Worm (Caenorhabditis elegans) whole organism, L4/young adult: ENCODE results near the gene Y110A2AL.4.

ENCODE experiments used
- W03F9.2 ChIP-seq: fragments of 150-350 bp; optimal IDR thresholded peaks from 2 replicates; lab custom pipeline; 2014; ENCODE audit warnings: missing biosample characterization, missing genetic modification characterization
- dao-5 ChIP-seq: sonication (generic microtip); optimal IDR thresholded peaks from 2 replicates; lab custom pipeline; 2016; ENCODE audit warnings: missing genotype, missing genetic modification characterization, moderate library complexity, missing compliant biosample characterization
- him-1 ChIP-seq: sonication (generic microtip); optimal IDR thresholded peaks from 2 replicates; lab custom pipeline; 2016; ENCODE audit warnings: missing genotype, missing genetic modification reagents, missing genetic modification characterization, missing compliant biosample characterization

Y110A2AL.4 gene

DNA sequence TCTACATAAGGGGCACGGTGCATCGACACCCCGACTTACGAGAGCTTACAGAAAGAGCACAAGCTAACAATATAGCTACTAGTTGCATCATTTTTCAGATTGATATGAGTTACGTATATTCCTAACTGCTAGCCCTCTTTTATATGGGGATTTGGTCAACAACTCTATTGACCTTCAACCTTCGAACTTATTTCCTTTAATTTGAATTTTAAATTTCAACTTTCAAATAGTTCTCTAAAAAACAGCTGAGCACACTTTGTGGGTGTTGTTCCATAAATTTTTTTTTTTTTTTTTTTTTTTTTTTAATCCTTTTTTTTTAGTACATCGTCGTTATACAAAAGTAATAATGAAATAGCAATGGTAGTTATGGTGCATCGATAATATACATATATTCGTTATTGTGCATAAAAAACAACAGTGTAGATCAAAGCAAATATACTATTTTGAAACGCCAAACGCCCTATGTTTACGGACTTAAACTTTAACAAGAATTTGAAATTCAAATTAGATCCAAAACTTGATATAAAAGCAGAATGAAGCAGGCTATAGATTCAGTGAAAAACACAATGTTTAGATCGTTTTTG is 27.5 kb downstream of the Y110A2AL.4 start, which contains the start of the genes Y110A2AL.9 and Y110A2AL.3:
Gene Y110A2AL.9 (minus strand): TSS at position 101 of the 584 bp plus-strand sequence.
Gene Y110A2AL.3 (plus strand): TSS at position 534 of the 584 bp plus-strand sequence.
- TF ChIP-seq W03F9.2 (tag; lab: Kevin White, UChicago) (no peak), dao-5 (no peak), him-1 (tag; lab: Kevin White, UChicago) (no peak)

ce11 chrII:2867701-2868100 is 28.6 kb downstream of the Y110A2AL.4 start, which contains the start of gene Y110A2AL.2:
Gene Y110A2AL.2, plus strand, starts transcription at chrII:2868001.
- TF ChIP-seq him-1 (tag; lab: Kevin White, UChicago), result no peak
- no peak for TF ChIP-seq dao-5

- TF ChIP-seq W03F9.2 (tag; lab: Kevin White, UChicago), result no peak
- TF ChIP-seq him-1 (tag; lab: Kevin White, UChicago), result no peak
- no peak for TF ChIP-seq dao-5
These were observed 32.7 kb downstream of the Y110A2AL.4 start, which contains the start of gene Y110A2AL.10 for ce11 chrII:2871816-2872215. Gene Y110A2AL.10, minus strand, starts transcription at chrII:2871916.

DNA sequence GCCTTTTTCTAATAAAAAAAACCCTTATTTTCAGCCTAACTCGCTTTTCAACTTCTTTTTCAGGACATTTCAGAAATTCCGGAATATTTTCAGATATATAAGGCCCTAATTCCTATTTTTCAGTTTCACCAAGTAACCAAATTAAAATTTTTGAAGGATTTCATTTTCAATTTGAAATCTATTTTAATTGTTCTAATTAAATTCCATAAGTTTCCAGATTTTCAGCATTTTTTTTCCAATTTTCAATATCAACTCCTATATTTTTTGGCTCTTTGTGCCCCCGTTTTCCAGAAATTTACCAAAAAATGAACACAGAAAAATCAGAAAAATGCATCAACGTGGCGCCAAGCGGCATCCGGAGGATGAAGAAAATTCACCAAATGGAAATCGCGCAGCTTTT is 35.7 kb downstream of the Y110A2AL.4 start, which contains the start of gene Y110A2AL.1:
Gene Y110A2AL.1 (plus strand): TSS at position 301 of the 400 bp plus-strand sequence.
- TF ChIP-seq him-1 (tag; lab: Kevin White, UChicago), result no peak
- TF ChIP-seq dao-5, result no peak
- no peak for TF ChIP-seq W03F9.2 (tag; lab: Kevin White, UChicago)

DNA sequence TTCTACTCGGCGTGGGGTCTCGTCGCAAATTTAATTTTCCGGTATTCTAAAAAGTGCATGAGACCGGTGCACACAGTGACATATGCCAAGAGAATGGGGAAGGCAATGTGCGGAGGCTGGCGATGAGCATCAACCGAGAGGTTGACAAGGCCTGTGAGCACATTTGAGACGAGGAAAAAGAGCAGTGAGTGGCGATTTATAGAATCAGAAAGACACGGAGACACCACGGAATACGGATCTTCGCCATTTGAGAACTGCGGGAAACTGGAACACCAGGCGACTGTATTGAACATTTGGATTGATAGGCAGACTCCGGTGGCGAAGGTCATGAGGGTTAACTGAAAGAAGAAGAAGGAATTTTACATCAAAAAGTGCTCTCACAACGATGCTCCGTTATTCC is 39.8 kb downstream of the Y110A2AL.4 start:
- TF ChIP-seq him-1 (tag; lab: Kevin White, UChicago) (no peak), W03F9.2 (tag; lab: Kevin White, UChicago) (no peak), dao-5 (no peak)

- no peak for TF ChIP-seq dao-5
- TF ChIP-seq W03F9.2 (tag; lab: Kevin White, UChicago), result no peak
- no peak for TF ChIP-seq him-1 (tag; lab: Kevin White, UChicago)
These were observed 42.0 kb downstream of the Y110A2AL.4 start for ce11 chrII:2881088-2881487.

ce11 chrII:2884810-2885209 is 45.7 kb downstream of the Y110A2AL.4 start, which contains the start of gene pigw-1:
Gene pigw-1, minus strand, starts transcription at chrII:2884910.
- no peak for TF ChIP-seq him-1 (tag; lab: Kevin White, UChicago)
- no peak for TF ChIP-seq dao-5
- TF ChIP-seq W03F9.2 (tag; lab: Kevin White, UChicago), result no peak

DNA sequence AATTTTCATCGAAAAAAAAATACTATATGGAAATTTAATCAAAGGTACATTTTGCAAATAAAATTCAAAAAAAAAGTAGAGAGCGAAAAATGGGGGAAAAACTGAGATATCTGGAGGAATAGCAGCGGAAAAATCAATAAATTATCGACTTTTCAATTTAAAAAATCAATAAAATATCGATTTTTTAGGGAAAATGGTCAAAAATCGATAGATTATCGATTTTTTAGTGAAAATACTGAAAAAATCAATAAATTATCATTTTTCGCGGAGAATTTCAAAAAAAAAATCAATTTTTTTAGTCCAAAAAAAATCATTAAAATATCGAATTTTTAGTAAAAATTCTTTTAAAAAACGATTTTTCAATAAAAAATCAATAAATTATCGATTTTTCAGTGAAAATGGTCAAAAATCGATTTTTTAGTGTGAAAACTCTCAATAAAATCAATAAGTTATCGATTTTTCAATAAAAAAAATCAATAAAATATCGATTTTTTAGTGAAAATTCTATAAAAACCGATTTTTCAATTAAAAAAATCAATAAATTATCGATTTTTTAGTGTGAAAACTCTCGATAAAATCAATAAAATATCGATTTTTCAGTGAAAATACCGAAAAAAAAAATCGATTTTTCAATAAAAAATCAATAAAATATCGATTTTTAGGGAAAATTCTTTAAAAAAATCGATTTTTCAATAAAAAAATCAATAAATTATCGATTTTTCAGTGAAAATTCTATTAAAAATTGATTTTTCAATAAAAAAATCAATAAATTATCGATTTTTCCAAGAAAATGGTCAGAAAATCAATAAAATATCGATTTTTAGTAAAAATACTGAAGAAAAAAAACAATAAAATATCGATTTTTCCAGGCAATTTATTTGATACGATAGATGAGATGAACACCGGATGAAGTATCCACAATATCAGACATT is 46.7 kb downstream of the Y110A2AL.4 start:
- no peak for TF ChIP-seq W03F9.2 (tag; lab: Kevin White, UChicago)
- TF ChIP-seq him-1 (tag; lab: Kevin White, UChicago), result no peak
- TF ChIP-seq dao-5, result no peak

DNA sequence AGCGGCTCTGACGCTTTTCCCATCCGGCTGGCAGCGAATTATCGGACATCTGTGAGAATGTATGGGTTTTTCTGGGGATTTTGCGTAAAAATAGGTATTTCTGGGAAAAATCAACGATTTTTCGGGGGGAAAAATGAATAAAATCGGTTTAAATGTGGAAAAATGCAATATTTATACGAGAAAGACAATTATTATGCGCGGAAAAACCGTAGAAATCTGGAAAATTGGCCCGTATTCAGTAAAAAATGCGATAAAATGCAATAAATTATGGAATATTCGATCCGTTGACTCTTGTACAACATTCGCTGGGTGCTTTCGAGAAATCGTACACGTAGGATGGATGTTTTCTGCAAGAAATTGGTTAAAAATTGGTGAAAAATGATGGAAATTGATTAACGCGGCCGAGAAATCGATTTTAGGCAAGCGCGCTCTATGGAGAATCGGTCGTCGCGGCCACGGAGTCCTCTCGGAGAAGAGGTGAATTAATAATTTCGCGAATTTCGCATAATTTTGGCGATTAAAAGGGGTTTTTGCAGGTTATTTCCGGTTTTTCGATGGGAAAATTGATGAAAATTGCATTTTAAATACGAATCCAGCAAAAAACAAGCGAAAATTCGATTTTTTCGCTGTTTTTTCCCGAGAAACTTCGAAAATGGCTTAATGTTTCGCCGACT is 50.0 kb downstream of the Y110A2AL.4 start, which contains the start of gene pinn-1:
Gene pinn-1 (minus strand): TSS at position 51 of the 674 bp plus-strand sequence.
- TF ChIP-seq W03F9.2 (tag; lab: Kevin White, UChicago) (peak; percentile 71), him-1 (tag; lab: Kevin White, UChicago) (peak; percentile 55), dao-5 (no peak)
